Worm (Caenorhabditis elegans) whole organism, dauer: Measurements from ENCODE around the gene ZK177.1.

Source experiments
- unc-62 ChIP-seq: sonication (generic microtip); optimal IDR thresholded peaks from 2 replicates; lab custom pipeline; 2017; ENCODE audit warnings: missing biosample characterization, missing genetic modification reagents, missing genetic modification characterization

The ZK177.1 gene

ce11 chrII:5578714-5579113 is 50.8 kb downstream of the ZK177.1 start:
- TF ChIP-seq unc-62 (GFP tag; lab: Kevin White, UChicago), result no peak

- TF ChIP-seq unc-62 (GFP tag; lab: Kevin White, UChicago), result no peak
Measured at ce11 chrII:5579236-5579635, 51.3 kb downstream of the ZK177.1 start.
